Worm (Caenorhabditis elegans): ENCODE results near the gene Y49F6A.11.
A peak's percentile ranks its signal among the peaks of the same experiment; 100 is the strongest.

DNA sequence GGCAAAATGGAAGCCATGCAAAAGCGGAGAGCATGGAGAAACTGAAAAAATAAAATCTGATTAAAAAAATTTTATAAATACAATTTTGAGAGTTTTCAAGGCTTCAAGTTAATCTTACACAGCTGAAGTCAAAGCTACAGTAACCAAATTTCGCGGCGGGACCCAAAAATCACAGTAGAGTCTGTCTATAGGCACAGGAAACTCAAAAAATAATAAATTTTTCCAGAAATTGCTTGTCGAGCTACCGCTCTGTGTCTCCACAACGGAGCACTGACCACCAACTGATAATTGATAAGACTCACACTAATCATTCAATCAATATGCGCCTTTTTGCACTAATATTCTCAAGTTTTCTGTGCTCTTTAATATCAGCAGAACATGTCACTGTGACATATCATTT lies 48.3 kb downstream of the Y49F6A.11 start, which contains the start of gene W10G11.19:
- no peak for TF ChIP-seq lin-29 (GFP tag; IDR thresholded peaks at IDR 0.05)
- TF ChIP-seq ceh-28 (tag; optimal IDR thresholded peaks at IDR 0.05): no peak
- no peak for TF ChIP-seq ztf-11 (tag; optimal IDR thresholded peaks at IDR 0.05)
- peak; percentile 13 for TF ChIP-seq pqm-1 (tag; optimal IDR thresholded peaks at IDR 0.05)
- TF ChIP-seq nhr-6 (tag; optimal IDR thresholded peaks at IDR 0.05): no peak
- TF ChIP-seq nhr-11 (tag; optimal IDR thresholded peaks at IDR 0.05): no peak
- peak in 1 of 2 experiments; percentile 7 for TF ChIP-seq unc-62 (GFP tag; optimal IDR thresholded peaks at IDR 0.05 in 1 of 2)
- TF ChIP-seq unc-62 (tag; optimal IDR thresholded peaks at IDR 0.05): no peak
- TF ChIP-seq snpc-4 (tag; optimal IDR thresholded peaks at IDR 0.05): no peak
- no peak for TF ChIP-seq fos-1 (tag; optimal IDR thresholded peaks at IDR 0.05)
- no peak for TF ChIP-seq T26A8.4 (GFP tag; IDR thresholded peaks at IDR 0.05)
- no peak for TF ChIP-seq nhr-28 (tag; optimal IDR thresholded peaks at IDR 0.05)
